Fruit fly (Drosophila melanogaster): ENCODE data around the gene Blimp-1.
A peak's percentile ranks its signal among the peaks of the same experiment; 100 is the strongest.

dm6 chr3L:5608128-5608527 lies 22.7 kb upstream of the Blimp-1 start, which contains the start of gene Eaf6:
- peak; percentile 83 to 91 for TF ChIP-seq CTCF (optimal IDR thresholded peaks at IDR 0.05)
- TF ChIP-seq CG8478 (optimal IDR thresholded peaks at IDR 0.05) = no peak
